Fruit fly (Drosophila melanogaster) whole organism, pupa: ENCODE measurements around the gene Jhbp3.

Experiments
- CG10348 ChIP-seq: fragments of 200-800 bp; sonication (Bioruptor generic); IDR thresholded peaks from 2 replicates; pipeline ENCODE4 v1.3.6; 2022; ENCODE audit warnings: missing biosample characterization, missing genetic modification characterization
- CG12605 ChIP-seq: fragments of 200-800 bp; sonication (Bioruptor generic); IDR thresholded peaks from 2 replicates; pipeline ENCODE4 v1.3.6; 2022; ENCODE audit warnings: missing biosample characterization, missing genetic modification characterization
- CG13204 ChIP-seq: fragments of 200-800 bp; sonication (Bioruptor generic); optimal IDR thresholded peaks from 2 replicates; lab custom pipeline; 2018; ENCODE audit warnings: missing biosample characterization, mild to moderate bottlenecking, missing genetic modification characterization, moderate library complexity
- CG14655 ChIP-seq: fragments of 200-800 bp; sonication (Bioruptor generic); optimal IDR thresholded peaks from 3 replicates; lab custom pipeline; 2017; ENCODE audit warnings: mild to moderate bottlenecking, missing biosample characterization, missing genetic modification reagents, missing genetic modification characterization
- CG15710 ChIP-seq: fragments of 200-800 bp; sonication (Bioruptor generic); optimal IDR thresholded peaks from 2 replicates; lab custom pipeline; 2018; ENCODE audit warnings: missing biosample characterization, mild to moderate bottlenecking, missing genetic modification characterization, moderate library complexity
- CG17806 ChIP-seq: fragments of 200-800 bp; sonication (Bioruptor generic); optimal IDR thresholded peaks from 2 replicates; lab custom pipeline; 2018; ENCODE audit warnings: missing biosample characterization, mild to moderate bottlenecking, missing genetic modification characterization, moderate library complexity
- CG32121 ChIP-seq: fragments of 200-800 bp; sonication (Bioruptor generic); IDR thresholded peaks from 2 replicates; pipeline ENCODE4 v1.3.6; 2022; ENCODE audit warnings: missing biosample characterization, missing genetic modification characterization
- CG34367 ChIP-seq: fragments of 200-800 bp; sonication (Bioruptor generic); optimal IDR thresholded peaks from 2 replicates; lab custom pipeline; 2018; ENCODE audit warnings: missing biosample characterization, mild to moderate bottlenecking, missing genetic modification characterization
- CG4496 ChIP-seq: fragments of 200-800 bp; sonication (Bioruptor generic); IDR thresholded peaks from 3 replicates; pipeline ENCODE4 v1.3.6; 2022; ENCODE audit warnings: missing biosample characterization, missing genetic modification characterization
- CG8159 ChIP-seq: fragments of 200-800 bp; sonication (Bioruptor generic); optimal IDR thresholded peaks from 3 replicates; lab custom pipeline; 2018; ENCODE audit warnings: missing biosample characterization, mild to moderate bottlenecking, missing genetic modification characterization, moderate library complexity
- CG8301 ChIP-seq: fragments of 200-800 bp; sonication (Bioruptor generic); optimal IDR thresholded peaks from 2 replicates; lab custom pipeline; 2018; ENCODE audit warnings: missing biosample characterization, mild to moderate bottlenecking, missing genetic modification characterization
- CG9948 ChIP-seq: fragments of 200-800 bp; sonication (Bioruptor generic); optimal IDR thresholded peaks from 2 replicates; lab custom pipeline; 2018; ENCODE audit warnings: missing biosample characterization, mild to moderate bottlenecking, missing genetic modification characterization, moderate library complexity
- D1 ChIP-seq: fragments of 200-800 bp; sonication (Bioruptor generic); optimal IDR thresholded peaks from 2 replicates; lab custom pipeline; 2018; ENCODE audit warnings: missing biosample characterization, mild to moderate bottlenecking, missing genetic modification characterization, moderate library complexity
- EcR ChIP-seq: fragments of 200-800 bp; sonication (Bioruptor generic); optimal IDR thresholded peaks from 3 replicates; lab custom pipeline; 2019; ENCODE audit warnings: missing biosample characterization, missing genetic modification characterization, mild to moderate bottlenecking, moderate library complexity, missing genetic modification reagents
- Ets98B ChIP-seq: fragments of 200-800 bp; sonication (Bioruptor generic); IDR thresholded peaks from 2 replicates; pipeline ENCODE4 v1.3.6; 2022; ENCODE audit warnings: missing biosample characterization, missing genetic modification characterization
- Pif1A ChIP-seq: fragments of 200-800 bp; sonication (Bioruptor generic); optimal IDR thresholded peaks from 3 replicates; lab custom pipeline; 2016; ENCODE audit warnings: missing biosample characterization, missing genetic modification characterization
- Pif1B ChIP-seq: fragments of 200-800 bp; sonication (Bioruptor generic); optimal IDR thresholded peaks from 3 replicates; lab custom pipeline; 2016; ENCODE audit warnings: missing biosample characterization, missing genetic modification characterization
- Snoo ChIP-seq: fragments of 200-800 bp; sonication (Bioruptor generic); optimal IDR thresholded peaks from 3 replicates; lab custom pipeline; 2017; ENCODE audit warnings: missing biosample characterization, mild to moderate bottlenecking, missing genetic modification characterization, inconsistent platforms
- fd96Ca ChIP-seq: fragments of 200-800 bp; sonication (Bioruptor generic); IDR thresholded peaks from 3 replicates; pipeline ENCODE4 v1.3.6; 2022; ENCODE audit warnings: missing biosample characterization, missing genetic modification characterization
- gl ChIP-seq: fragments of 200-800 bp; sonication (Bioruptor generic); optimal IDR thresholded peaks from 2 replicates; lab custom pipeline; 2018; ENCODE audit warnings: missing biosample characterization, mild to moderate bottlenecking, missing genetic modification characterization
- rn ChIP-seq: fragments of 200-800 bp; sonication (Bioruptor generic); IDR thresholded peaks from 2 replicates; pipeline ENCODE4 v1.3.6; 2022; ENCODE audit warnings: missing biosample characterization, missing genetic modification characterization

Gene Jhbp3

DNA sequence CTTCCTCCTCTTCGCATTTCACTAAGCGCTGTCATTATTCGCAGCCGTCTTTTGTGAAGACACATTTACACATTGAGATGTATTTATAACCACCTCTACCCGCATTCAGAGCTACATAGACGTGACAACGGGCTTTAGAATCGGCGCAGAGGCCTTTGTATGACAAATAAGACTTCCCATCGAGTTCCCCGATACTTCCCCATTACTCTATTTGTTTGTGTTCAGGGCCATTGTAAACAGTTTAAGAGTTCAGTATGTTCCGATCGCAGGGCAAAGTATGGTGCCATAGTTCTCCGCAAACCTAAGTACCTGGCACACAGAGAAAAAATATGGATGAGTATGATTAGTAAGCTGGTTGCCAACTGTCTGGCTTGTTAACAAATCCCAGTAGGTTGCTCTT, 8.9 kb upstream of the Jhbp3 start:
- TF ChIP-seq CG12605, result no peak
- TF ChIP-seq CG4496 (GFP tag; lab: Robert Waterston, UW), result no peak
- no peak for TF ChIP-seq D1 (tag; lab: Kevin White, UChicago)

DNA sequence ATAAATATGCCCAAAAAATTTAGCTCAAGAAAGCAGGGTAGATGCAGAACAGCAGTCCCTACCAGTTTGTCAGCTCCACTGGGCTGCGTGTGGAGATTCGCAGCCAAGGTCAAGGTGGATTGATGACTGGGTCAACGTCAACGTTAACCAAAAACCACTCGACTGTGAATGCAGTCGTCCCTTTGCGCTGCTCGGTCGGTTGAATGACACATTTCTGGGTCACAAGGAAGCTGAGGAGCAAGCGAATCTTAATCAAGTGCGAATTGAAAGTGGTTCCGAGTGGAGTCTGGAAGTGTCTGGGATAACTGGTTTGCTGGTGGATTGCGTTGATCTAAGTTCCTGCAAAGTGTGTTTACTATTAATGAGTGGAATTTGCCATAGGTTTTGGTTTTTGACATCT, 8.3 kb upstream of the Jhbp3 start:
- TF ChIP-seq Pif1A (GFP tag; lab: Kevin White, UChicago) (no peak), rn (no peak), Ets98B (GFP tag; lab: Robert Waterston, UW) (no peak), EcR (GFP tag; lab: Kevin White, UChicago) (peak; percentile 91), fd96Ca (no peak), Snoo (peak; percentile 30)

DNA sequence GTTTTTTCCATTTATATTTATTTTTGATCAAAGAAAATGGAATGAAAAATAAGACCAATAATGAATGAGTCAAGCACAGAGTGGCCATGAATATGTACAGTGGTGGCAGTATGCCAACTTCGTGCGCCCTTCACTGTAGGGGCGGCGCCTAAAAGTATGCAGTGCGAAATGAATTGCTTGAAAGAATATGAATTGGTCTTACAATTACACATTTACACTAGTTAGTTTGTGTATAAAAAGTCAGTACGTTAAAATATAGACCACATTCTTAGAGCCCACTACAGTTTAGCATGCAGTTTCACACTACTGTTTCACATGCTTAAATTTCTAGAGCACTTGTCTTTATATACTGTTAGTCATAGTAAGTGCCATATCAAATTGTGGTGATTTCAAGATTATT, 7.6 kb upstream of the Jhbp3 start:
- TF ChIP-seq CG9948 (tag; lab: Kevin White, UChicago) (no peak), gl (tag; lab: Kevin White, UChicago) (no peak), CG32121 (GFP tag; lab: Robert Waterston, UW) (no peak), D1 (tag; lab: Kevin White, UChicago) (peak; percentile 56), CG17806 (tag; lab: Kevin White, UChicago) (no peak), Ets98B (GFP tag; lab: Robert Waterston, UW) (no peak)
- TF ChIP-seq, all 21 proteins: peak for 1

DNA sequence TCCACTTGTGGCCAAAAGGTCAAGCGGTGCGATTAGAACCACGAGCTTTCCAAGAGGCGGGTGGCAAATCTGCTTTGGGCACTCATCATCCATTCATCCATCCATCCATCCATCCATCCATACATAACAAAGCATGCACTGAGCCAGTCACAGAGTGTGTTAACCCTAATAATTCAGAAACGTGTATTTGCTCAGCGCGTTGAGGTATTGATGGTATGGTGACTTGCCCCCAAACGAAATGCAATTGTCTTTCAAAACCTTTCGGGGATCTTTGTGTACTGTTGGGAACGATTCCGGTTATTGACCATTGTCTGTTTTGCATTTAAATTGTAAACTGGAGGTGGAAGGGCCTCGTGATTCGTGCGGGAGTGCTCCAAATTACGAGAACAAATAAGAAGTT, 6.9 kb upstream of the Jhbp3 start:
- TF ChIP-seq CG8159 (no peak), Snoo (no peak), CG12605 (no peak), CG17806 (tag; lab: Kevin White, UChicago) (no peak), CG13204 (no peak), CG10348 (no peak), CG8301 (tag; lab: Kevin White, UChicago) (no peak), Pif1B (no peak)

DNA sequence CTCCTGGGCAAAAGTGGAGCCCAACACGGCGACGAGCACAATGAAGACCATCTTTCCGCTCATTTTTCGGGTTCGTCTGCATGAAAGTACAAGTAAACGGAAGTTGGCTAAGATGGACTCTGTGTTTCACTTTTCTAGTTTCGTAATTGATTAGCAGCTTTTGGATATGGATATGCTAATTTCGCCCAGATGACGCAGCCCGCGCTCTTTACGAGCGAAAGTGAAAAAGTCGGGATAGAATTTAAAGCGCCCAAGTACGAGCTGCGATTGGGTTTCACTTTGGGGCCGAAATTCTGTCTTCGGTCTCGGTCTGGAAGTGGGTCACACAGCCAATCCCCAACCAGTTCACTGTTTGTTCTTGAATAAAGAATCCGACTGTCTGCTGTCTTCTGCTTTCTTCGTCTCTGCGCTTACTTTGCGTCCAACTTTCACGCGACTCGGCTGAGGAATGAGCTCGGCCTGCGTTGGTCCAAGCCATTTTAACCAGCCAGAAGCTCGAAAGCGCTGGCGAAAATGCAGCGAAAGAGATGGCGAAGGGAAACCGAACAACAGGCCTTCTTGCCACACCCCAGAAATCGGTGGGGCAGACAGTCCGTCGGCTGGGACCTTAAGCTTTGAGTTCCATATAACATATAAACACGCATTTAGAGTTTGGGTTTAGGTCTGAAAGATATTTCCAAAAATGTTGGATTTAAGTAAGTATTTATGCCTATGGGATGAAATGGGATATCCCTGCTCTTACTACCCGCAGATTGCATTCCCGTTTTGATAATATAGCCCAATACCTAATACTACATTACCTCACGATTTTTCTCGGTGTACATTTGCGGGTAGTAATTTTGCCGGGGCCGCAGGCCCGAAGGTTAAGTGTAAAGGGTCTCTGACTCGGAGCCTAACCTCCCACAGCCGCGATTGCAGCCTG, 6.1 kb upstream of the Jhbp3 start, which contains the start of gene Jhbp2:
Gene Jhbp2, minus strand, starts transcription at position 454 of the 922 bp plus-strand sequence.
- TF ChIP-seq CG8159, result peak; percentile 44
- TF ChIP-seq D1 (tag; lab: Kevin White, UChicago), result no peak
- TF ChIP-seq CG15710 (tag; lab: Kevin White, UChicago), result peak; percentile 34
- peak; percentile 35 for TF ChIP-seq Pif1B
- TF ChIP-seq CG8301 (tag; lab: Kevin White, UChicago), result peak; percentile 28
- no peak for TF ChIP-seq Ets98B (GFP tag; lab: Robert Waterston, UW)
- TF ChIP-seq CG17806 (tag; lab: Kevin White, UChicago), result peak; percentile 37
- 0 out of 3 replicates have a peak, but pooled peaks have one; percentile 32 for TF ChIP-seq CG4496 (GFP tag; lab: Robert Waterston, UW)
- peak; percentile 60 for TF ChIP-seq Snoo
- peak; percentile 43 for TF ChIP-seq EcR (GFP tag; lab: Kevin White, UChicago)
- TF ChIP-seq CG34367 (tag; lab: Kevin White, UChicago), result peak; percentile 20
- TF ChIP-seq rn, result no peak
- TF ChIP-seq CG14655 (GFP tag; lab: Kevin White, UChicago), result peak; percentile 8
- no peak for TF ChIP-seq CG12605
- peak; percentile 50 for TF ChIP-seq Pif1A (GFP tag; lab: Kevin White, UChicago)

DNA sequence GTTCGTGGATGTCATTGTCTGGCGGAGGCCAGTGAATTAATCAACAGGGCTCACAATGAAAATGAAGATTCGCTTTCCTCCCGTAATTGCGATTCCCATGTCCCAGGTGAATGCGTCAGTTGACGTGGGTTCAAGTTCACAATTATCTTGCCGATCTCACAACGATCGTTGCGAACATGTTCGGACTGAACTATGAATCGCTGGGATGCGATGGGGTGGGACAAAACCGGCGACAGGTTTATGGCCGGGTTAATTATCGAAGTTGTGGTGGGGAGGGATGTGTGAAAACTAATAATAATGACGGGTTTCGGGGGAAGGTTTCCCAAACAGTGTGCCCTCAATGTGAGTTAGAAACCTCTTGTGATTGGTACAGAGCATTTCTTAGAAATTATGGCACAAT, 5.1 kb upstream of the Jhbp3 start:
- peak; percentile 73 for TF ChIP-seq EcR (GFP tag; lab: Kevin White, UChicago)
- no peak for TF ChIP-seq CG34367 (tag; lab: Kevin White, UChicago)
- TF ChIP-seq Pif1A (GFP tag; lab: Kevin White, UChicago), result no peak
- TF ChIP-seq, all 21 proteins: peak for 1

DNA sequence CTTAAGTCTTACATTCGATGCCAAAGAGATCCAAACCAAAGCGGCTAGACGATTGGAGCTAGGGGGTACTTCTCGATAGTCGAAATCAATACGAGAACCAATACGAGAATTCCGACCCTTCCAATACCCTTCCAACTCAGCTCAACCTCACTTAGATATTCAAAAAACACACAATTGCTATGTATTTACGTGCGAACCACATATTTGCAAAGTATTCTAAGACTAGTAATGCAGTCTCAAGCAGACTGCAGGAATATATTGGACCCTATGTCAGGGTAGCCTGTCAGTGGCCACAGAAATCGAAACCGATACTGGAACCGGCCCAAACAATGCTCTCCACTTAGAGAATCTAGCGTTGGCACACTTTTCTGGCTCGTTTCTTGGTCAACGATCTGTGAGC, 2.8 kb upstream of the Jhbp3 start:
- TF ChIP-seq Ets98B (GFP tag; lab: Robert Waterston, UW) (peak; percentile 58), CG14655 (GFP tag; lab: Kevin White, UChicago) (peak; percentile 73), CG10348 (0 out of 2 replicates have a peak, but pooled peaks have one; percentile 30), CG12605 (0 out of 2 replicates have a peak, but pooled peaks have one; percentile 30), D1 (tag; lab: Kevin White, UChicago) (no peak), CG9948 (tag; lab: Kevin White, UChicago) (no peak), CG8301 (tag; lab: Kevin White, UChicago) (peak; percentile 72), CG13204 (no peak), CG15710 (tag; lab: Kevin White, UChicago) (no peak), CG32121 (GFP tag; lab: Robert Waterston, UW) (peak; percentile 64), fd96Ca (peak; percentile 55; the same call in 2 of the 3 replicates), CG4496 (GFP tag; lab: Robert Waterston, UW) (peak; percentile 55; the same call in 2 of the 3 replicates), CG34367 (tag; lab: Kevin White, UChicago) (no peak), rn (peak; percentile 22; the same call in 1 of the 2 replicates), EcR (GFP tag; lab: Kevin White, UChicago) (no peak)
